Worm (Caenorhabditis elegans) whole organism, young adult: ENCODE data around the gene C02F5.10.

Experiments
- B0336.3 ChIP-seq: fragments of 200-800 bp; sonication (Bioruptor generic); IDR thresholded peaks from 2 replicates; pipeline ENCODE4 v1.3.6; 2022; ENCODE audit warnings: missing genetic modification characterization, missing compliant biosample characterization
- C06A6.2 ChIP-seq: fragments of 200-800 bp; sonication (Bioruptor generic); conservative IDR thresholded peaks from 2 replicates; pipeline ENCODE4 v1.3.6; 2022; ENCODE audit warnings: missing genetic modification characterization, missing compliant biosample characterization
- F33H1.4 ChIP-seq: fragments of 200-800 bp; sonication (Bioruptor generic); IDR thresholded peaks from 2 replicates; pipeline ENCODE4 v1.3.6; 2022; ENCODE audit warnings: missing genetic modification reagents, missing genetic modification characterization, missing compliant biosample characterization
- F37B4.10 ChIP-seq: fragments of 200-800 bp; sonication (Bioruptor generic); IDR thresholded peaks from 2 replicates; pipeline ENCODE4 v1.3.6; 2022; ENCODE audit warnings: missing genetic modification characterization, missing compliant biosample characterization
- F49E8.2 ChIP-seq: sonication (generic microtip); optimal IDR thresholded peaks from 3 replicates; lab custom pipeline; 2017; ENCODE audit warnings: missing genetic modification characterization, mild to moderate bottlenecking, missing compliant biosample characterization, antibody characterized with exemption, moderate library complexity; ENCODE audit not compliant: insufficient read depth
- F52B5.7 ChIP-seq: sonication (generic microtip); optimal IDR thresholded peaks from 2 replicates; lab custom pipeline; 2016; ENCODE audit warnings: mild to moderate bottlenecking, missing genetic modification characterization, missing compliant biosample characterization
- T07F8.4 ChIP-seq: sonication (generic microtip); optimal IDR thresholded peaks from 2 replicates; lab custom pipeline; 2016; ENCODE audit warnings: mild to moderate bottlenecking, missing genetic modification characterization, moderate library complexity, missing compliant biosample characterization
- T26A5.8 ChIP-seq: sonication (generic microtip); optimal IDR thresholded peaks from 2 replicates; lab custom pipeline; 2016; ENCODE audit warnings: missing genetic modification characterization, missing compliant biosample characterization
- Y53G8AR.9 ChIP-seq: fragments of 200-800 bp; sonication (Bioruptor generic); conservative IDR thresholded peaks from 2 replicates; pipeline ENCODE4 v1.3.6; 2022; ENCODE audit warnings: missing genetic modification reagents, missing genetic modification characterization, missing compliant biosample characterization
- Y56A3A.18 ChIP-seq: fragments of 200-800 bp; sonication (Bioruptor generic); IDR thresholded peaks from 2 replicates; pipeline ENCODE4 v1.3.6; 2022; ENCODE audit warnings: missing genetic modification reagents, missing genetic modification characterization, missing compliant biosample characterization
- Y67H2A.10 ChIP-seq: fragments of 200-800 bp; sonication (Bioruptor generic); conservative IDR thresholded peaks from 2 replicates; pipeline ENCODE4 v1.3.6; 2022; ENCODE audit warnings: missing genetic modification reagents, missing genetic modification characterization, missing compliant biosample characterization
- Y79H2A.3 ChIP-seq: fragments of 200-800 bp; sonication (Bioruptor generic); conservative IDR thresholded peaks from 2 replicates; pipeline ENCODE4 v1.3.6; 2022; ENCODE audit warnings: missing genetic modification reagents, missing genetic modification characterization, missing compliant biosample characterization
- ZK185.1 ChIP-seq: sonication (generic microtip); optimal IDR thresholded peaks from 2 replicates; lab custom pipeline; 2016; ENCODE audit warnings: mild to moderate bottlenecking, missing genetic modification characterization, missing compliant biosample characterization; ENCODE audit not compliant: poor library complexity, severe bottlenecking
- akir-1 ChIP-seq: fragments of 200-800 bp; sonication (Bioruptor generic); optimal IDR thresholded peaks from 2 replicates; lab custom pipeline; 2018; ENCODE audit warnings: mild to moderate bottlenecking, missing genetic modification characterization, moderate library complexity, missing compliant biosample characterization
- aptf-3 ChIP-seq: fragments of 200-800 bp; sonication (Bioruptor generic); IDR thresholded peaks from 2 replicates; pipeline ENCODE4 v1.3.6; 2022; ENCODE audit warnings: missing genetic modification characterization, missing compliant biosample characterization
- attf-3 ChIP-seq: fragments of 200-800 bp; sonication (Bioruptor generic); conservative IDR thresholded peaks from 2 replicates; pipeline ENCODE4 v1.3.6; 2022; ENCODE audit warnings: missing genetic modification reagents, missing genetic modification characterization, missing compliant biosample characterization
- attf-5 ChIP-seq: fragments of 200-800 bp; sonication (Bioruptor generic); optimal IDR thresholded peaks from 2 replicates; lab custom pipeline; 2018; ENCODE audit warnings: mild to moderate bottlenecking, missing genetic modification characterization, missing compliant biosample characterization
- attf-6 ChIP-seq: fragments of 200-800 bp; sonication (Bioruptor generic); IDR thresholded peaks from 2 replicates; pipeline ENCODE4 v1.3.6; 2022; ENCODE audit warnings: missing genetic modification reagents, missing genetic modification characterization, missing compliant biosample characterization
- cebp-1 ChIP-seq, 2 experiments: fragments of 200-800 bp in 1 of 2; sonication (Bioruptor generic) in 1 of 2; sonication (generic microtip) in 1 of 2; IDR thresholded peaks in 1 of 2; optimal IDR thresholded peaks in 1 of 2; 2 replicates each; pipeline versions ENCODE4 v1.3.6 to Lab custom; 2017 to 2022; ENCODE audit warnings: missing compliant biosample characterization in 2 of 2, missing genetic modification characterization in 2 of 2, mild to moderate bottlenecking in 1 of 2, missing genetic modification reagents in 1 of 2, moderate library complexity in 1 of 2
- ceh-27 ChIP-seq: fragments of 200-800 bp; sonication (Bioruptor generic); optimal IDR thresholded peaks from 2 replicates; lab custom pipeline; 2018; ENCODE audit warnings: mild to moderate bottlenecking, missing genetic modification characterization, moderate library complexity, missing compliant biosample characterization
- ceh-40 ChIP-seq: fragments of 200-800 bp; sonication (Bioruptor generic); IDR thresholded peaks from 2 replicates; pipeline ENCODE4 v1.3.6; 2022; ENCODE audit warnings: missing genetic modification characterization, missing compliant biosample characterization
- ceh-58 ChIP-seq: fragments of 200-800 bp; sonication (Bioruptor generic); IDR thresholded peaks from 2 replicates; pipeline ENCODE4 v1.3.6; 2022; ENCODE audit warnings: missing genetic modification characterization, missing compliant biosample characterization
- ceh-79 ChIP-seq: sonication (generic microtip); optimal IDR thresholded peaks from 2 replicates; lab custom pipeline; 2017; ENCODE audit warnings: mild to moderate bottlenecking, missing genetic modification characterization, missing compliant biosample characterization
- ekl-4 ChIP-seq: fragments of 200-800 bp; sonication (Bioruptor generic); IDR thresholded peaks from 2 replicates; pipeline ENCODE4 v1.3.6; 2022; ENCODE audit warnings: missing genetic modification reagents, missing genetic modification characterization, missing compliant biosample characterization
- hmg-1.2 ChIP-seq: fragments of 200-800 bp; sonication (Bioruptor generic); IDR thresholded peaks from 2 replicates; pipeline ENCODE4 v1.3.6; 2022; ENCODE audit warnings: missing genetic modification reagents, missing genetic modification characterization, missing compliant biosample characterization
- hrde-1 ChIP-seq: sonication (generic microtip); optimal IDR thresholded peaks from 2 replicates; lab custom pipeline; 2016; ENCODE audit warnings: missing genetic modification characterization, mild to moderate bottlenecking, missing compliant biosample characterization, moderate library complexity, missing genotype, missing genetic modification reagents, borderline replicate concordance
- hsf-1 ChIP-seq: fragments of 200-800 bp; sonication (Bioruptor generic); IDR thresholded peaks from 2 replicates; pipeline ENCODE4 v1.3.6; 2022; ENCODE audit warnings: missing genetic modification reagents, missing genetic modification characterization, missing compliant biosample characterization
- lin-40 ChIP-seq: sonication (generic microtip); optimal IDR thresholded peaks from 2 replicates; lab custom pipeline; 2016; ENCODE audit warnings: missing genetic modification characterization, mild to moderate bottlenecking, missing compliant biosample characterization, missing genotype, missing genetic modification reagents
- madf-6 ChIP-seq: fragments of 200-800 bp; sonication (Bioruptor generic); IDR thresholded peaks from 2 replicates; pipeline ENCODE4 v1.3.6; 2022; ENCODE audit warnings: missing genetic modification reagents, missing genetic modification characterization, missing compliant biosample characterization
- mcd-1 ChIP-seq: fragments of 200-800 bp; sonication (Bioruptor generic); IDR thresholded peaks from 2 replicates; pipeline ENCODE4 v1.3.6; 2022; ENCODE audit warnings: missing genetic modification reagents, missing genetic modification characterization, missing compliant biosample characterization
- nfya-2 ChIP-seq: fragments of 200-800 bp; sonication (Bioruptor generic); IDR thresholded peaks from 2 replicates; pipeline ENCODE4 v1.3.6; 2022; ENCODE audit warnings: missing genetic modification reagents, missing genetic modification characterization, missing compliant biosample characterization
- nhr-179 ChIP-seq: sonication (generic microtip); optimal IDR thresholded peaks from 2 replicates; lab custom pipeline; 2016; ENCODE audit warnings: mild to moderate bottlenecking, missing genetic modification characterization, missing compliant biosample characterization
- nhr-80 ChIP-seq: sonication (generic microtip); optimal IDR thresholded peaks from 2 replicates; lab custom pipeline; 2016; ENCODE audit warnings: missing genetic modification characterization, missing compliant biosample characterization
- pha-4 ChIP-seq: fragments of 150-350 bp; sonication (generic microtip); optimal IDR thresholded peaks from 2 replicates; lab custom pipeline; 2014; ENCODE audit warnings: missing biosample characterization, missing genetic modification reagents, missing genetic modification characterization
- rec-8 ChIP-seq, 2 experiments: sonication (generic microtip); optimal IDR thresholded peaks; 2 replicates each; lab custom pipeline; 2016; ENCODE audit warnings: mild to moderate bottlenecking in 2 of 2, missing genetic modification characterization in 2 of 2, missing genetic modification reagents in 2 of 2, missing genotype in 2 of 2, missing biosample characterization in 1 of 2, missing compliant biosample characterization in 1 of 2, moderate library complexity in 1 of 2
- snpc-3.4 ChIP-seq: sonication (generic microtip); optimal IDR thresholded peaks from 2 replicates; lab custom pipeline; 2017; ENCODE audit warnings: missing genetic modification characterization, mild to moderate bottlenecking, missing compliant biosample characterization, antibody characterized with exemption, moderate library complexity, missing genotype, missing genetic modification reagents
- snpc-4 ChIP-seq, 5 experiments: fragments of 150-350 bp in 1 of 5; sonication (generic microtip) in 4 of 5; optimal IDR thresholded peaks; 2 replicates each; lab custom pipeline; 2014 to 2018; ENCODE audit warnings: missing genetic modification characterization in 5 of 5, missing biosample characterization in 3 of 5, antibody characterized with exemption in 2 of 5, mild to moderate bottlenecking in 2 of 5, missing compliant biosample characterization in 2 of 5, missing genotype in 2 of 5, moderate library complexity in 2 of 5, missing genetic modification reagents in 1 of 5
- tbp1 ChIP-seq: fragments of 200-800 bp; sonication (Bioruptor generic); optimal IDR thresholded peaks from 2 replicates; lab custom pipeline; 2018; ENCODE audit warnings: mild to moderate bottlenecking, missing genetic modification characterization, missing compliant biosample characterization
- tlf-1 ChIP-seq: fragments of 200-800 bp; sonication (Bioruptor generic); optimal IDR thresholded peaks from 2 replicates; lab custom pipeline; 2018; ENCODE audit warnings: mild to moderate bottlenecking, missing genetic modification characterization, missing compliant biosample characterization
- zfh-2 ChIP-seq: fragments of 200-800 bp; sonication (Bioruptor generic); conservative IDR thresholded peaks from 2 replicates; pipeline ENCODE4 v1.3.6; 2022; ENCODE audit warnings: missing genetic modification reagents, missing genetic modification characterization, missing compliant biosample characterization
- ztf-22 ChIP-seq: fragments of 200-800 bp; sonication (Bioruptor generic); optimal IDR thresholded peaks from 2 replicates; lab custom pipeline; 2018; ENCODE audit warnings: mild to moderate bottlenecking, missing genetic modification characterization, moderate library complexity, missing compliant biosample characterization

C02F5.10 gene

ce11 chrIII:8242809-8243208, 6.5 kb downstream of the C02F5.10 start, which contains the start of gene C02F5.12 (continued):
- TF ChIP-seq lin-40: no peak
- TF ChIP-seq F33H1.4: no peak
- TF ChIP-seq T07F8.4: no peak
- TF ChIP-seq nhr-179 (tag; lab: Kevin White, UChicago): no peak
- TF ChIP-seq madf-6 (GFP tag; lab: Robert Waterston, UW): peak; percentile 49; the same call in 1 of the 2 replicates
- no peak for TF ChIP-seq ceh-40
- TF ChIP-seq Y53G8AR.9: peak; percentile 69
- no peak for TF ChIP-seq Y79H2A.3
- TF ChIP-seq attf-6 (GFP tag; lab: Robert Waterston, UW): no peak
- 0 out of 2 replicates have a peak, but pooled peaks have one; percentile 51 for TF ChIP-seq ceh-58 (GFP tag; lab: Robert Waterston, UW)
- no peak for TF ChIP-seq rec-8 (tag; optimal IDR thresholded peaks at IDR 0.05; lab: Kevin White, UChicago)
- no peak for TF ChIP-seq C06A6.2 (GFP tag; lab: Robert Waterston, UW)
- TF ChIP-seq ceh-27: no peak
- TF ChIP-seq hsf-1 (GFP tag; lab: Robert Waterston, UW): peak; percentile 40; the same call in 1 of the 2 replicates
- peak; percentile 38 for TF ChIP-seq hmg-1.2 (GFP tag; lab: Robert Waterston, UW)
- TF ChIP-seq mcd-1: peak; percentile 28; the same call in 1 of the 2 replicates
- TF ChIP-seq tlf-1 (GFP tag; lab: Kevin White, UChicago): peak; percentile 35
- TF ChIP-seq hrde-1 (tag; lab: Kevin White, UChicago): no peak
- TF ChIP-seq attf-5: peak; percentile 16
- no peak for TF ChIP-seq F37B4.10 (GFP tag; lab: Robert Waterston, UW)
- TF ChIP-seq pha-4 (tag; lab: Kevin White, UChicago): no peak
- TF ChIP-seq aptf-3: no peak
- TF ChIP-seq ceh-79 (tag; lab: Kevin White, UChicago): no peak
- no peak for TF ChIP-seq T26A5.8 (tag; lab: Kevin White, UChicago)
- no peak for TF ChIP-seq ZK185.1
- TF ChIP-seq Y67H2A.10: no peak
- no peak for TF ChIP-seq ztf-22 (GFP tag; lab: Kevin White, UChicago)
- no peak for TF ChIP-seq cebp-1 (GFP tag; IDR thresholded peaks at IDR 0.05; lab: Robert Waterston, UW)
- TF ChIP-seq cebp-1 (tag; optimal IDR thresholded peaks at IDR 0.05; lab: Kevin White, UChicago): peak; percentile 48
- no peak for TF ChIP-seq F52B5.7 (tag; lab: Kevin White, UChicago)
- no peak for TF ChIP-seq snpc-4 (GFP tag; optimal IDR thresholded peaks at IDR 0.05; lab: Kevin White, UChicago)
- no peak for TF ChIP-seq snpc-4 (tag; optimal IDR thresholded peaks at IDR 0.05; lab: Kevin White, UChicago)
- 0 out of 2 replicates have a peak, but pooled peaks have one; percentile 69 for TF ChIP-seq nfya-2 (GFP tag; lab: Robert Waterston, UW)
- TF ChIP-seq zfh-2: no peak
- no peak for TF ChIP-seq Y56A3A.18
- TF ChIP-seq ekl-4 (GFP tag; lab: Robert Waterston, UW): peak; percentile 56
- peak; percentile 25 for TF ChIP-seq tbp1
- peak; percentile 42; the same call in 1 of the 2 replicates for TF ChIP-seq B0336.3 (GFP tag; lab: Robert Waterston, UW)
- TF ChIP-seq attf-3: 0 out of 2 replicates have a peak, but pooled peaks have one; percentile 19
- TF ChIP-seq nhr-80 (tag; lab: Kevin White, UChicago): peak; percentile 46
- TF ChIP-seq snpc-3.4: peak; percentile 33
- TF ChIP-seq F49E8.2 (tag; lab: Kevin White, UChicago): no peak
- TF ChIP-seq akir-1 (GFP tag; lab: Kevin White, UChicago): no peak
